Worm (Caenorhabditis elegans): ENCODE measurements around the gene T13F3.4.

The T13F3.4 gene

DNA sequence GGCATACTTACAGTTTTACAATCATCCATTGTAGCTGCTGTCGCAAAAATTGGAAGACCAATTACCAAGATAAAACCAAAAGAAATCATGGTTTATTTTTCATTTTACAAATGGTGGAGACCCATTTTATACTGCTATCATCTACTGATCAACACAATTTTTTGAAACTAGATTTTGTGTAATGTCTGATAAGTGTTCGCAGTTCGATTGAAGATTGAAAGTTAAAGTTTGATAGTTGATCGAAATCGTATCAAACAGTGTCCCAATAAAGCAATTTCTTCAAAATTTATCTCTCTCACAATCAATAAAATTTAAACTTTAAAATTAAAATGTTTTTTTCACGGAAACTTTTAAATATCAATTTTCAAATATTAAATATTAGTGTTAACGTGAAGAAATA lies 4.7 kb upstream of the T13F3.4 start, which contains the start of gene T13F3.6:
Gene T13F3.6, minus strand, starts transcription at position 101 of the 400 bp plus-strand sequence.
- TF ChIP-seq ceh-16 (tag; optimal IDR thresholded peaks at IDR 0.05), result no peak
- no peak for TF ChIP-seq nhr-237 (tag; optimal IDR thresholded peaks at IDR 0.05)
- TF ChIP-seq nhr-67 (tag; optimal IDR thresholded peaks at IDR 0.05), result no peak
- no peak for TF ChIP-seq fkh-10 (GFP tag; optimal IDR thresholded peaks at IDR 0.05)
- TF ChIP-seq lin-15B (tag; optimal IDR thresholded peaks at IDR 0.05), result no peak

- TF ChIP-seq nhr-28 (tag; optimal IDR thresholded peaks at IDR 0.05) (no peak), pha-4 (tag; optimal IDR thresholded peaks at IDR 0.05) (peak; percentile 38), snpc-4 (tag; optimal IDR thresholded peaks at IDR 0.05) (no peak)
These were observed 3.1 kb upstream of the T13F3.4 start, which contains the start of the genes fbxa-2 and T13F3.8 for ce11 chrV:16269556-16269955. Gene fbxa-2 (minus strand): TSS chrV:16269656. Gene T13F3.8 (plus strand): TSS chrV:16269800.

DNA sequence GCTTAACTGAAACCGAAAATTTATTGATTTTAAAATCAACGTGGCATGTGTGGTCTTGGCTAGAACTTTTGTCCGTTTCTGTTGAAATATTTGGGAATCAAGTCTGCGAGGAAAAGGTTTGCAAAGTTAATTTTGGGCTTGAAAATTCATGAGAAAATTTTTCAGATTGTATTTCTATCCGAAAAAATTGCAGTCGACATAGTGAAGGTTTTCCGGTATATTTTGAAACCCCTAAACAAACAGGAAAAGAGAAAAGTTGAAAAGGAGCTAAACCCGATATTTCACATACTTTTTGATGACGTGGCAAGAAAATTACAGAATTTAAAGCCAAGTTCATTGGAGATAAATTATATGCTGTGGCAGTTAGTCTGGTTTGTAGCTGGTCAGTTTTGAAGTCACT lies 6.7 kb downstream of the T13F3.4 start, which contains the start of gene nhr-127:
Gene nhr-127, plus strand, starts transcription at position 301 of the 400 bp plus-strand sequence.
- TF ChIP-seq egl-27 (tag; optimal IDR thresholded peaks at IDR 0.05), result no peak
- no peak for TF ChIP-seq nhr-43 (tag; optimal IDR thresholded peaks at IDR 0.05; ENCODE audit: poor library complexity, severe bottlenecking)
- TF ChIP-seq snpc-4 (tag; optimal IDR thresholded peaks at IDR 0.05), result no peak
- no peak for TF ChIP-seq unc-62 (GFP tag; optimal IDR thresholded peaks at IDR 0.05)

DNA sequence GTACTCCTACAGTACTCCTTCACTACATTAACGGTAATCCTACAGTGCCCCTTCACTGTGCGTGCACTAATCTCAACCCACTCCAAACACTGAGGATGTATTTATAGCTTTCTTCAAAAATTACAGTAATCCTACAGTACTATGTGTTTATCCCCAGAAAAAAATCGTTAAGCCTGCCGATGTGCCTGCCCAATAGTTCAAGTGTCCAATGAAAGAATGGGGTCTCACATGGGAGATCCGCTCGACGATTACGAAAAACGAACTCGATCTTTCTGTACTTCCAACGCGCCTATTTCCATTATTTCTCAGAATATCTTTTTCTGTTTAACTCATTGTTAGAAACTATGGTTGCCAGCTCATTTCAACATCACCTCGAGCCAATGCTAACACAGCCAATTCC lies 8.3 kb downstream of the T13F3.4 start, which contains the start of gene nhr-218:
Gene nhr-218, plus strand, starts transcription at position 301 of the 400 bp plus-strand sequence.
- TF ChIP-seq nhr-237 (tag; optimal IDR thresholded peaks at IDR 0.05), result no peak
- no peak for TF ChIP-seq jun-1 (tag; optimal IDR thresholded peaks at IDR 0.05)
- no peak for TF ChIP-seq ama-1 (optimal IDR thresholded peaks at IDR 0.05)
- TF ChIP-seq egl-27 (tag; optimal IDR thresholded peaks at IDR 0.05), result no peak
- TF ChIP-seq ceh-82 (tag; optimal IDR thresholded peaks at IDR 0.05), result no peak
- no peak for TF ChIP-seq nhr-77 (tag; optimal IDR thresholded peaks at IDR 0.05)
- no peak for TF ChIP-seq zag-1 (tag; optimal IDR thresholded peaks at IDR 0.05)
- TF ChIP-seq nhr-23 (tag; optimal IDR thresholded peaks at IDR 0.05), result no peak
- no peak for TF ChIP-seq ztf-11 (tag; optimal IDR thresholded peaks at IDR 0.05)
- TF ChIP-seq ceh-9 (tag; optimal IDR thresholded peaks at IDR 0.05), result no peak
- TF ChIP-seq unc-39 (tag; optimal IDR thresholded peaks at IDR 0.05), result no peak
- no peak for TF ChIP-seq elt-2 (tag; optimal IDR thresholded peaks at IDR 0.05)
- no peak for TF ChIP-seq snpc-4 (tag; optimal IDR thresholded peaks at IDR 0.05)
- TF ChIP-seq aly-2 (tag; optimal IDR thresholded peaks at IDR 0.05), result no peak
- no peak for TF ChIP-seq fkh-10 (GFP tag; optimal IDR thresholded peaks at IDR 0.05)
- no peak for TF ChIP-seq nhr-25 (tag; optimal IDR thresholded peaks at IDR 0.05)
- TF ChIP-seq mml-1 (tag; optimal IDR thresholded peaks at IDR 0.05), result no peak

- no peak for TF ChIP-seq nhr-11 (tag; optimal IDR thresholded peaks at IDR 0.05)
- TF ChIP-seq tbx-2 (tag; optimal IDR thresholded peaks at IDR 0.05), result no peak
- TF ChIP-seq unc-39 (tag; optimal IDR thresholded peaks at IDR 0.05), result no peak
- TF ChIP-seq fkh-10 (GFP tag; optimal IDR thresholded peaks at IDR 0.05), result no peak
- TF ChIP-seq nhr-76 (tag; optimal IDR thresholded peaks at IDR 0.05), result no peak
- TF ChIP-seq nhr-28 (tag; optimal IDR thresholded peaks at IDR 0.05), result no peak
- TF ChIP-seq pqm-1 (tag; optimal IDR thresholded peaks at IDR 0.05), result no peak
- no peak for TF ChIP-seq elt-1 (tag; optimal IDR thresholded peaks at IDR 0.05)
- TF ChIP-seq egl-5 (tag; optimal IDR thresholded peaks at IDR 0.05), result no peak
- TF ChIP-seq ztf-11 (tag; optimal IDR thresholded peaks at IDR 0.05), result no peak
- no peak for TF ChIP-seq lin-15B (tag; optimal IDR thresholded peaks at IDR 0.05)
- no peak for TF ChIP-seq ceh-82 (tag; optimal IDR thresholded peaks at IDR 0.05)
- no peak for TF ChIP-seq nhr-67 (tag; optimal IDR thresholded peaks at IDR 0.05)
These were observed 10.0 kb downstream of the T13F3.4 start, which contains the start of gene bgnt-1.3 for ce11 chrV:16256395-16256794. Gene bgnt-1.3 (minus strand): TSS chrV:16256495.

DNA sequence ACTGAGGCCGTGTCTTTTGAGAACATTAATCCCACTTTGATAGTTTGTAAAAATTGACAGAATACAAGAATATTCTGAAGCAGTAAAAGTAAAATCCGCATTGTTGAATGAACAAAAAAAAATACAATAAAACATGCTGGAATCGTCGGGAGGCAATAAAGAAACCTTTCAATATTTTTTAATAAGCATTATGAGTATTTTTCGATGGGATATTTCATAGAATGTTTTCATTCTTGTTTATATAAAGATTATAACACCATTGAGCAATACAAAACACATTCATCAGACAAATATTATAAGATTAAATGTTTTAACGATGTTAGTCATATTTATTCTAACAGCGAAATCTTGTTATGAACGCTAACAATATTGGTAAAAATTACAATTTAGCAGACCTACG lies 12.7 kb downstream of the T13F3.4 start, which contains the start of gene gcy-20:
Gene gcy-20, minus strand, starts transcription at position 101 of the 400 bp plus-strand sequence.
- TF ChIP-seq elt-2 (tag; optimal IDR thresholded peaks at IDR 0.05) (no peak), nhr-76 (tag; optimal IDR thresholded peaks at IDR 0.05) (no peak), daf-12 (tag; optimal IDR thresholded peaks at IDR 0.05) (no peak), sea-2 (GFP tag; optimal IDR thresholded peaks at IDR 0.05) (no peak), hmg-11 (tag; optimal IDR thresholded peaks at IDR 0.05) (no peak), fos-1 (tag; optimal IDR thresholded peaks at IDR 0.05) (no peak), unc-39 (tag; optimal IDR thresholded peaks at IDR 0.05) (no peak), ZK546.5 (tag; optimal IDR thresholded peaks at IDR 0.05) (no peak), skn-1 (tag; optimal IDR thresholded peaks at IDR 0.05) (no peak), lsy-12 (tag; optimal IDR thresholded peaks at IDR 0.05) (no peak), jun-1 (tag; optimal IDR thresholded peaks at IDR 0.05) (no peak), mml-1 (tag; optimal IDR thresholded peaks at IDR 0.05) (no peak), lin-39 (tag; optimal IDR thresholded peaks at IDR 0.05) (no peak)

All from whole organism, L3 larva.